Fruit fly (Drosophila melanogaster) whole organism, embryonic: Measurements from ENCODE around the gene tai.
A peak's percentile ranks its signal among the peaks of the same experiment; 100 is the strongest.

Experiments used
- ATbp ChIP-seq: fragments of 200-800 bp; sonication (Bioruptor generic); optimal IDR thresholded peaks from 2 replicates; lab custom pipeline; 2017; ENCODE audit warnings: missing biosample characterization, mild to moderate bottlenecking, missing genetic modification characterization, missing genetic modification reagents
- Ada2b ChIP-seq: fragments of 200-800 bp; sonication (Bioruptor generic); IDR thresholded peaks from 2 replicates; pipeline ENCODE4 v1.3.6; 2022; ENCODE audit warnings: missing biosample characterization, missing genetic modification characterization
- CG10274 ChIP-seq: fragments of 200-800 bp; sonication (Bioruptor generic); optimal IDR thresholded peaks from 3 replicates; lab custom pipeline; 2017; ENCODE audit warnings: missing biosample characterization, mild to moderate bottlenecking, missing genetic modification characterization
- CG10321 ChIP-seq: fragments of 200-800 bp; sonication (Bioruptor generic); IDR thresholded peaks from 2 replicates; pipeline ENCODE4 v1.3.6; 2022; ENCODE audit warnings: missing biosample characterization, missing genetic modification characterization
- CG14014 ChIP-seq: fragments of 200-800 bp; sonication (Bioruptor generic); IDR thresholded peaks from 2 replicates; pipeline ENCODE4 v1.3.6; 2022; ENCODE audit warnings: missing biosample characterization, missing genetic modification characterization
- CG14441 ChIP-seq: fragments of 200-800 bp; sonication (Bioruptor generic); IDR thresholded peaks from 2 replicates; pipeline ENCODE4 v1.3.6; 2022; ENCODE audit warnings: missing biosample characterization, missing genetic modification characterization
- CG14667 ChIP-seq: fragments of 200-800 bp; sonication (Bioruptor generic); IDR thresholded peaks from 2 replicates; pipeline ENCODE4 v1.3.6; 2022; ENCODE audit warnings: missing biosample characterization, missing genetic modification characterization
- CG15073 ChIP-seq: fragments of 200-800 bp; sonication (Bioruptor generic); optimal IDR thresholded peaks from 2 replicates; lab custom pipeline; 2016; ENCODE audit warnings: missing biosample characterization, missing genetic modification characterization
- CG31224 ChIP-seq: fragments of 200-800 bp; sonication (Bioruptor generic); IDR thresholded peaks from 2 replicates; pipeline ENCODE4 v1.3.6; 2022; ENCODE audit warnings: missing biosample characterization, missing genetic modification characterization
- CG3281 ChIP-seq: fragments of 200-800 bp; sonication (Bioruptor generic); optimal IDR thresholded peaks from 3 replicates; lab custom pipeline; 2017; ENCODE audit warnings: missing biosample characterization, mild to moderate bottlenecking, missing genetic modification characterization
- CG3726 ChIP-seq: fragments of 200-800 bp; sonication (Bioruptor generic); IDR thresholded peaks from 3 replicates; pipeline ENCODE4, ENCODE4 v1.3.6; 2022; ENCODE audit warnings: missing biosample characterization, missing genetic modification characterization
- CG3847 ChIP-seq: fragments of 200-800 bp; sonication (Bioruptor generic); IDR thresholded peaks from 2 replicates; pipeline ENCODE4 v1.3.6; 2022; ENCODE audit warnings: missing biosample characterization, missing genetic modification characterization
- CG4282 ChIP-seq: fragments of 200-800 bp; sonication (Bioruptor generic); optimal IDR thresholded peaks from 2 replicates; lab custom pipeline; 2016; ENCODE audit warnings: missing biosample characterization, missing genetic modification characterization
- CG4360 ChIP-seq: fragments of 200-800 bp; sonication (Bioruptor generic); IDR thresholded peaks from 2 replicates; pipeline ENCODE4 v1.3.6; 2022; ENCODE audit warnings: missing biosample characterization, missing genetic modification characterization
- CG4707 ChIP-seq: fragments of 200-800 bp; sonication (Bioruptor generic); optimal IDR thresholded peaks from 2 replicates; lab custom pipeline; 2018; ENCODE audit warnings: missing biosample characterization, mild to moderate bottlenecking, missing genetic modification characterization, moderate library complexity
- CG6175 ChIP-seq: fragments of 200-800 bp; sonication (Bioruptor generic); IDR thresholded peaks from 3 replicates; pipeline ENCODE4 v1.3.6; 2022; ENCODE audit warnings: missing biosample characterization, missing genetic modification characterization
- CG6254 ChIP-seq: fragments of 200-800 bp; sonication (Bioruptor generic); optimal IDR thresholded peaks from 3 replicates; lab custom pipeline; 2017; ENCODE audit warnings: mild to moderate bottlenecking, missing biosample characterization, missing genetic modification reagents, missing genetic modification characterization
- CG9817 ChIP-seq: fragments of 200-800 bp; sonication (Bioruptor generic); optimal IDR thresholded peaks from 2 replicates; lab custom pipeline; 2018; ENCODE audit warnings: missing biosample characterization, mild to moderate bottlenecking, missing genetic modification characterization, moderate library complexity
- Fer2 ChIP-seq: fragments of 200-800 bp; sonication (Bioruptor generic); optimal IDR thresholded peaks from 2 replicates; lab custom pipeline; 2018; ENCODE audit warnings: missing biosample characterization, mild to moderate bottlenecking, missing genetic modification characterization, moderate library complexity
- GATAe ChIP-seq: fragments of 200-800 bp; sonication (Bioruptor generic); conservative IDR thresholded peaks from 2 replicates; pipeline ENCODE4 v1.3.6; 2022; ENCODE audit warnings: missing biosample characterization, missing genetic modification characterization
- Jarid2 ChIP-seq: fragments of 200-800 bp; sonication (Bioruptor generic); optimal IDR thresholded peaks from 3 replicates; lab custom pipeline; 2017; ENCODE audit warnings: mild to moderate bottlenecking, missing biosample characterization, missing genetic modification reagents, missing genetic modification characterization
- Lpt ChIP-seq: fragments of >200 bp; optimal IDR thresholded peaks from 2 replicates; lab custom pipeline; 2018; ENCODE audit warnings: missing biosample characterization, missing genetic modification characterization
- NC2β ChIP-seq: fragments of 200-800 bp; sonication (Bioruptor generic); optimal IDR thresholded peaks from 2 replicates; lab custom pipeline; 2016; ENCODE audit warnings: missing biosample characterization, missing genetic modification characterization
- NK7.1 ChIP-seq: fragments of 200-800 bp; sonication (Bioruptor generic); optimal IDR thresholded peaks from 3 replicates; lab custom pipeline; 2016; ENCODE audit warnings: missing biosample characterization, missing genetic modification characterization
- Rx ChIP-seq: fragments of 200-800 bp; sonication (Bioruptor generic); IDR thresholded peaks from 2 replicates; pipeline ENCODE4 v1.3.6; 2022; ENCODE audit warnings: missing biosample characterization, missing genetic modification characterization
- ab ChIP-seq: fragments of 200-800 bp; sonication (Bioruptor generic); optimal IDR thresholded peaks from 2 replicates; lab custom pipeline; 2016; ENCODE audit warnings: missing biosample characterization, missing genetic modification characterization
- ash1 ChIP-seq: fragments of 200-800 bp; sonication (Bioruptor generic); optimal IDR thresholded peaks from 2 replicates; lab custom pipeline; 2018; ENCODE audit warnings: missing biosample characterization, mild to moderate bottlenecking, missing genetic modification characterization
- bowl ChIP-seq: fragments of 200-800 bp; sonication (Bioruptor generic); IDR thresholded peaks from 2 replicates; pipeline ENCODE4 v1.3.6; 2022; ENCODE audit warnings: missing biosample characterization, missing genetic modification characterization
- disco-r ChIP-seq: fragments of 200-800 bp; sonication (Bioruptor generic); optimal IDR thresholded peaks from 2 replicates; lab custom pipeline; 2016; ENCODE audit warnings: missing biosample characterization, missing genetic modification characterization
- emc ChIP-seq: fragments of 200-800 bp; sonication (Bioruptor generic); optimal IDR thresholded peaks from 2 replicates; lab custom pipeline; 2016; ENCODE audit warnings: missing biosample characterization, missing genetic modification characterization
- eve ChIP-seq, 2 experiments: fragments of >200 bp; optimal IDR thresholded peaks; 2 replicates each; lab custom pipeline; 2017; ENCODE audit warnings: missing biosample characterization in 2 of 2, missing genetic modification characterization in 2 of 2
- gfzf ChIP-seq: fragments of 200-800 bp; sonication (Bioruptor generic); optimal IDR thresholded peaks from 2 replicates; lab custom pipeline; 2016; ENCODE audit warnings: missing biosample characterization, mild to moderate bottlenecking, missing genetic modification characterization, moderate library complexity
- ham ChIP-seq: fragments of 200-800 bp; sonication (Bioruptor generic); IDR thresholded peaks from 2 replicates; pipeline ENCODE4 v1.3.6; 2022; ENCODE audit warnings: missing biosample characterization, missing genetic modification characterization
- hbn ChIP-seq: fragments of 200-800 bp; sonication (Bioruptor generic); IDR thresholded peaks from 2 replicates; pipeline ENCODE4 v1.3.6; 2022; ENCODE audit warnings: missing biosample characterization, missing genetic modification characterization; ENCODE audit not compliant: partially characterized antibody
- knrl ChIP-seq: fragments of 200-800 bp; sonication (Bioruptor generic); IDR thresholded peaks from 3 replicates; pipeline ENCODE4 v1.3.6; 2022; ENCODE audit warnings: missing biosample characterization, missing genetic modification characterization; ENCODE audit not compliant: partially characterized antibody
- pho ChIP-seq: fragments of 200-800 bp; sonication (Bioruptor generic); optimal IDR thresholded peaks from 2 replicates; lab custom pipeline; 2016; ENCODE audit warnings: missing biosample characterization, missing genetic modification characterization
- ro ChIP-seq: fragments of 200-800 bp; sonication (Bioruptor generic); IDR thresholded peaks from 2 replicates; pipeline ENCODE4 v1.3.6; 2022; ENCODE audit warnings: missing biosample characterization, missing genetic modification characterization
- sd ChIP-seq: fragments of 200-800 bp; sonication (Bioruptor generic); optimal IDR thresholded peaks from 3 replicates; lab custom pipeline; 2018; ENCODE audit warnings: missing biosample characterization, mild to moderate bottlenecking, missing genetic modification characterization, moderate library complexity
- vnd ChIP-seq: fragments of 200-800 bp; sonication (Bioruptor generic); IDR thresholded peaks from 3 replicates; pipeline ENCODE4 v1.3.6; 2022; ENCODE audit warnings: missing biosample characterization, missing genetic modification characterization; ENCODE audit not compliant: partially characterized antibody
- zf30C ChIP-seq: fragments of 200-800 bp; sonication (Bioruptor generic); optimal IDR thresholded peaks from 3 replicates; lab custom pipeline; 2018; ENCODE audit warnings: missing biosample characterization, mild to moderate bottlenecking, missing genetic modification characterization

The tai gene

DNA sequence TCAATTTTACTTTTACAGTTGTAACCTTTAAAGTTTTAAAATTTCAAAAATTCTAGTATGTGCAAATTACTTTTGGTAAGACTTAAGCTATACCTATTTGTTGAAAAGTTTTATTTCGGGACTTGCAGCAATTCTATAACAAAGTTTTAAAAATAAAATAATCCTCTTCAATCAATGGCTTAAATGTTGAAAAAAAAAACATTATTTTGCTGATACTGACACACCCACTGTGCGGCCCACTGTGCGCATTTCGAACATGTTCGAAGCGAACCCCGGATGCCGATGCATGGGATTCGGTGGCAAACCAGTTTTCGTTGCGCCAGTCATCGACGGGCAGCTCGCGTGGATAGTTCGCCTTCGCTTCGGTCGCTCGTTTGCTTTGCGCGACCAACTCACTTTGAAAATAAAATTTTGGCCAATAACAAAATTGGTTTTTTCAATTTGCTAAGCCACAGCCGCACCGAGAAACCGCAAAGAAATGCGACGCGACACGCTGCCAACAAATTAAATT, 41.1 kb upstream of the tai start, which contains the start of gene CG32982 (continued):
- TF ChIP-seq CG6254 (GFP tag; lab: Kevin White, UChicago) (peak; percentile 68), vnd (GFP tag; lab: Robert Waterston, UW) (no peak), CG3726 (peak; percentile 83), CG10321 (GFP tag; lab: Robert Waterston, UW) (peak; percentile 46; the same call in 1 of the 2 replicates), pho (GFP tag; lab: Kevin White, UChicago) (peak; percentile 93), zf30C (GFP tag; lab: Kevin White, UChicago) (no peak), knrl (GFP tag; lab: Robert Waterston, UW) (no peak; the same call in 1 of the 3 replicates), Jarid2 (GFP tag; lab: Kevin White, UChicago) (peak; percentile 99), CG15073 (GFP tag; lab: Kevin White, UChicago) (peak; percentile 33), CG4707 (GFP tag; lab: Kevin White, UChicago) (peak; percentile 98), disco-r (peak; percentile 79), ab (GFP tag; lab: Kevin White, UChicago) (peak; percentile 31), ro (peak; percentile 81; the same call in 1 of the 2 replicates), Ada2b (GFP tag; lab: Robert Waterston, UW) (peak; percentile 86), eve (GFP tag; optimal IDR thresholded peaks at IDR 0.05; lab: Kevin White, UChicago) (peak in 1 of 2 experiments; percentile 90), NK7.1 (peak; percentile 87), ATbp (GFP tag; lab: Kevin White, UChicago) (peak; percentile 88), CG14014 (peak; percentile 91), GATAe (GFP tag; lab: Robert Waterston, UW) (no peak; the same call in none of the 2 replicates), CG4360 (peak; percentile 69), ash1 (GFP tag; lab: Kevin White, UChicago) (peak; percentile 15), emc (GFP tag; lab: Kevin White, UChicago) (peak; percentile 78), CG6175 (peak; percentile 63; the same call in 1 of the 3 replicates), CG10274 (GFP tag; lab: Kevin White, UChicago) (peak; percentile 79), ham (GFP tag; lab: Robert Waterston, UW) (peak; percentile 73; the same call in 1 of the 2 replicates), Lpt (GFP tag; lab: Kevin White, UChicago) (no peak), CG14441 (peak; percentile 89), gfzf (GFP tag; lab: Kevin White, UChicago) (no peak), CG4282 (GFP tag; lab: Kevin White, UChicago) (peak; percentile 30), Rx (GFP tag; lab: Robert Waterston, UW) (peak; percentile 80), CG3847 (GFP tag; lab: Robert Waterston, UW) (peak; percentile 80), NC2β (GFP tag; lab: Kevin White, UChicago) (peak; percentile 84), bowl (no peak; the same call in 1 of the 2 replicates), hbn (GFP tag; lab: Robert Waterston, UW) (no peak), CG14667 (GFP tag; lab: Robert Waterston, UW) (peak; percentile 83; the same call in 1 of the 2 replicates), CG31224 (GFP tag; lab: Robert Waterston, UW) (peak; percentile 85), CG3281 (GFP tag; lab: Kevin White, UChicago) (peak; percentile 94), sd (tag; lab: Kevin White, UChicago) (peak; percentile 77), Fer2 (tag; lab: Kevin White, UChicago) (peak; percentile 82), CG9817 (tag; lab: Kevin White, UChicago) (peak; percentile 92)
- TF ChIP-seq, all 482 proteins: peak for 419
